Worm (Caenorhabditis elegans): ENCODE data around the gene F47C12.13.

Gene F47C12.13

ce11 chrIV:3956095-3956494 is 38.1 kb downstream of the F47C12.13 start, which contains the start of gene clec-73:
TSS of gene clec-73 (minus strand) at chrIV:3956195.
- TF ChIP-seq T23F11.4 (GFP tag; optimal IDR thresholded peaks at IDR 0.05) = no peak
- TF ChIP-seq unc-55 (GFP tag; optimal IDR thresholded peaks at IDR 0.05) = no peak

- TF ChIP-seq nfya-1 (tag; optimal IDR thresholded peaks at IDR 0.05) (no peak), elt-2 (tag; optimal IDR thresholded peaks at IDR 0.05) (peak; percentile 29)
Observed at ce11 chrIV:3944459-3944858, 49.8 kb downstream of the F47C12.13 start, which contains the start of gene clec-72. TSS of gene clec-72 (plus strand) at chrIV:3944816.

All from whole organism, late embryonic.